Fruit fly (Drosophila melanogaster): ENCODE measurements around the gene CstF50.

Gene CstF50

DNA sequence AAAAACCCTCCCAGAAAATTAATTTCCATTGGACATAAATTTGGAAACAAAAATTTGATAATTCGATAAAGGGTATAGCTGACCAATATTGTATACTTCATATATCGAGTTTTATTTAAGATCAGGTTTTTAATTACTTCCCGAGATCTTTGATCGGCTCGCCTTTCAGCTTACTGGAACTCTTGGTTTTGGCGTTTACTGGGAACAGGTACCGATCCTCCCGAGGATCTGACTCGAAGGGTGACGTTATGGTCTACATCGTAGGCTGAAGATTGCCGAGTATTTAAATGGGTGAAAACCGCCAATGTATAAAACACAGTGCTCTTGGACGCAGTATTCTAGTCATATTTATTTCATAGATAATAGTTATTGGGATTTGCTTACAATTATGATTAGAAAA, 28.5 kb downstream of the CstF50 start, which contains the start of gene CG42693:
CG42693 (minus strand) TSS at position 101 of the 400 bp plus-strand sequence.
- no peak for TF ChIP-seq CG17801 (GFP tag; optimal IDR thresholded peaks at IDR 0.05; ENCODE audit: partially characterized antibody)

DNA sequence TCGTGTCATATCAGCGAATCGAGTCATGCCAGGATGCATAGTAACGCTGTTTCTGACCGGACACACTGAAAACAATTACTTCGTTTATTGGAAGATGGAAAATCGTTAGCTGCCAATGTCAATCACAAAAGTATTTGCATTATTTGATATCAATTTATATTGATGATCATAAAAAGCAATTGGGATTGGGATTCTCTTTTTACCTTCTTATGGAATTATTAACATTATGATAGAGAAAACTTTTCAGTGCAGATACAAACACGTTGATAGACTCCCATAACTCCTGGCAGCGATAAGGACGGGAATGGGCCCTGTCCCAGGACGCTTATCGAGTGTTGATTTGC, 29.9 kb downstream of the CstF50 start:
- TF ChIP-seq CG17801 (GFP tag; optimal IDR thresholded peaks at IDR 0.05; ENCODE audit: partially characterized antibody): no peak

DNA sequence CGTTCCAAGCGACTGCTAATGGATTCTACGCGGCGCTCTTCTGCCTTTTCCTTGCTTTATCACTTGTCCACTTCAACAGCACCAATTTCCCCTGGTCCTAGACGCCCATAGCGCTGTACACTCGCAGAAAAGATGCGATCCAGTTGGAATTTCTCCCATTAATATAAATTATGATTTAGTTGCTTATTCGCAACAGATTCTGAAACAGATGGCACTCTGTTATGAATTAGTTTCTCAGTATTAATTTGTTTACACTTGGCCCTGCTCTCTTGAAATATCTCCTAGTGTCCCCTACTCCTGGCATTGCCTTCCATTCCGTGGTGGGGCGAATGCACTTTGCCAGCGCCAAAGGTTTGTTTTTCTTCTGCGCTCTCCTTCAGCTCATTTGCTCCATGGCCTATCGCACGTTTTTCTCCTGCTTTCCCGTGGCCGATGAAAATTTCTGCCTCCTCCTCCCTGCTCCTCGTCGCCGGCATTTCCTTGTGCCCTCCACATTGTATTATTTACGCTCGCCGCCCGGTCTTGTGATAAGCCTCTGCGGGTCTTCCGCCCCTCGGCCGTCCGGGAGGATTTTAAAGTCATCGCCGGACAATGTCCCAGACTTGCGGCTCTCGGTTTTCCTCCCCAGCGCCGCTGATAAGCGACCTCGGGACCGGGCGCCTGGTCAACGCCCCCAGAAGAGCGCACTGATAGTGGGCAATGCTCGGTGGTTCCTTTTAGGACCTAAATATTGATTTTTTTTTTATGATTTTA, 30.4 kb downstream of the CstF50 start:
- no peak for TF ChIP-seq CG17801 (GFP tag; optimal IDR thresholded peaks at IDR 0.05; ENCODE audit: partially characterized antibody)

DNA sequence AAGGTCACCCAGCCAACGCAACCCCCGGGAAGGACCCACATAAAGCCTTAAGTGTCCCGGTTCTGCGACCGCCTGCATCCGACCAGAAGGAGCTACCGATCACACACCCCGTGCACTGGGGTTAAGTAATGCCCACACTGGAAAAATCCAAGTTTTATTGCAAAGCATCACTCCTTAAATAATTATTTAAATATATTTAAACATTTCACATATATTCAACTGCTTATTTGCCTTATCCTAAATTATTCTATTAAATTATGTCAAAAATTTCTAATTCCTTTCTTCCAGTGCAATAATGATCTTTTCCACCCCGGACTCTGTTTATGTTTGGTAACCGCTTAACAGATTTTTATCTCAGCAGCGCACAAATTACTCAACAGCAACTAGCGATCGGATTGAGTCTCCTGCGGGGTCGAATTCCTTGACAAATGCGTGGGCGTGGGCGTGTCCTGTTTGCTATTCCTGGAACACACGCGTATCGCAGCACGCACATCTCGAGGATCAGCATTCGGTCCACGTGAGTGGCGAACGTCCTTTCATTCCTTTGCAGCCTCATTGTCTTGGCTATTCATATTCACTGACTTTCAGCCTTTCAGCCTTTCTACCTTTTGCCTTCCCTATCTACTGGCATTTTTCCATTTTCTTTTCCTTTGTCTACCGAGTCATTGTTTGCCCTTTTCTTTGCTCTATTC, 32.1 kb downstream of the CstF50 start:
- no peak for TF ChIP-seq CG17801 (GFP tag; optimal IDR thresholded peaks at IDR 0.05; ENCODE audit: partially characterized antibody)

DNA sequence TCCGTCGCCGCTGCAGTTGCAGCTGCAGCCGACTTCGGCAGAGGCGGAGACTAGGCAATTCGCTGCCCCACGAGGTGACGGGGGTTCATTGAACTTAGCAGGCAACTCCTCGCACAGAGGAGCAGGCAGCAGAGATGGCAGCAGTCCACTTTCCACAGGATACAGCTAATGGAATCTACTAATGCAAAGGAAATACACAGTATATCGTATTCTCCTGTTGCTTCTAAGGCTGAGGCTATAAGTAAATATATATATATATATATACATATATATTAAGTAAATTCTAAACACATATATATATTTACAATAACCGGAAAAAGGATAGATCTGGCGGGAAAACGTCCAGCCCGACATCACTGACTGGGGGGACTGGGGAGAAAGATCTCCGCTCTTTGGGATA, 33.4 kb downstream of the CstF50 start:
- no peak for TF ChIP-seq CG17801 (GFP tag; optimal IDR thresholded peaks at IDR 0.05; ENCODE audit: partially characterized antibody)

DNA sequence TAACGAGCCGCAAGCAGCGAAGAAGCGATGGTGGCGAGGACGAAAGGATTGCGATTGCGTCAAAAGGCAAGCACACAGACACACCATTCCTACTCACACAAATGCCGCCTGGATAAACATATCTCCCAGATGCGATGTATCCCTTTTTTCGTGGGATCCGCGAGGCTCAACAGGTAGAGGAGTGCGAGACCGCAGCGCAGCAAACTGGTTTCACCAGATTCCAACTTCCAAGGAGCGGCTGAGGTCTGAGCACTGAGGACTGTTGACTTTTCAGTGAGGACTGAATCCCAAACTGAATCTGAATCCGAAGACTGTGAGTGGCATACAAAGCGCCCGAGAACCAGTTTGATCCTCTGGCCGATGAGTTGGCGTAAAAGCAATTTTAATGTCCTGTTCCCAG, 34.8 kb downstream of the CstF50 start:
- no peak for TF ChIP-seq CG17801 (GFP tag; optimal IDR thresholded peaks at IDR 0.05; ENCODE audit: partially characterized antibody)

- TF ChIP-seq CG17801 (GFP tag; optimal IDR thresholded peaks at IDR 0.05; ENCODE audit: partially characterized antibody): no peak
Observed at dm6 chr3R:31700212-31700611, 36.6 kb downstream of the CstF50 start.

DNA sequence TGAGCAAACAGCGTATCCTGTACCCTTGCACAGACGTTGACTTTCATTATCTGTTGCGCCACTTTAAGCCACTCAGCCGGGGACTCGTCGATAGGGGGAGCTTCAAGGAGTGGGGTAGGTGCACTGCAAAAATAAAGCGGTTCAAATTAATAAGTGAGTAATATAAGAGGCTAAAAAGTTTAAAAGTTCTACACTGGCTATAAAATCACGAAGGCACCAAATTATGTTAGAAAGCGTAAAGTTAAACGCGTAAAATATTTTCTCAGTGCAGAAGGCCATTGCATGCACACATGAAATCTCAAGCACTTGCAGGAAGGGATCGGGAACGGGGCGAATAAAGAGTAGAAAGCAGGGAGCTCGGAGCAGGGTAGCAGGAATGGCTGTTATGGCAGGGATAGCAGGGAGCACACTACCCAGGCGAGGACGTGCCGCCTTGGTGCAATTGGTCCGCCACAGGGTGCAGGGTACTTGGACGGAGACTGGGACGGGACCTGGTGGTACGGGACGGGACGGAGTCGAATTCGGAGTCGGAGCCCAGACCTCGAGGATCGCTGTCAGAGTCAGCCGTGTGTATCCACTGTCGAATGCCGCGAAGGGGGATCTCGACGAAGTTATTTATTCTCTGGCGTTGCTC, 38.5 kb downstream of the CstF50 start:
- TF ChIP-seq CG17801 (GFP tag; optimal IDR thresholded peaks at IDR 0.05; ENCODE audit: partially characterized antibody): no peak

- no peak for TF ChIP-seq CG17801 (GFP tag; optimal IDR thresholded peaks at IDR 0.05; ENCODE audit: partially characterized antibody)
Observed at dm6 chr3R:31697606-31698005, 39.2 kb downstream of the CstF50 start.

DNA sequence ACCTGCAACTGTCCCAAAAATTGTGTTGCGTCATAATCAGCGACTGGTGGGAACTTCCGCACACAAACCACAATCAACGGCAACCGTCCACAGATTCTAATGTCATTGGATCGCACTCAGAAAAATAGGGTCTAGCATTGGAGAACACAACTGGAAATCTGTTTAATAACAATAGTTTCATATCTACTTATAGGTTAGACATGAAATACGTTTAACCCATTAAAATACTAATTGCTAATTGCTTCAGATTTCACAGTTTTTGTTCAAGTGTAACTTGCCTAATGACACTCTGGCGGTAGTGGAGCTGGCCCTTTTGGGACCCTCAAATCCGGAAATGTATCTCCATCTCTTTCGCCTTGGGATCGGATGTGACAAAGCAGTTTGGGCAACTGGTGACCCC, 40.1 kb downstream of the CstF50 start:
- TF ChIP-seq CG17801 (GFP tag; optimal IDR thresholded peaks at IDR 0.05; ENCODE audit: partially characterized antibody): no peak

DNA sequence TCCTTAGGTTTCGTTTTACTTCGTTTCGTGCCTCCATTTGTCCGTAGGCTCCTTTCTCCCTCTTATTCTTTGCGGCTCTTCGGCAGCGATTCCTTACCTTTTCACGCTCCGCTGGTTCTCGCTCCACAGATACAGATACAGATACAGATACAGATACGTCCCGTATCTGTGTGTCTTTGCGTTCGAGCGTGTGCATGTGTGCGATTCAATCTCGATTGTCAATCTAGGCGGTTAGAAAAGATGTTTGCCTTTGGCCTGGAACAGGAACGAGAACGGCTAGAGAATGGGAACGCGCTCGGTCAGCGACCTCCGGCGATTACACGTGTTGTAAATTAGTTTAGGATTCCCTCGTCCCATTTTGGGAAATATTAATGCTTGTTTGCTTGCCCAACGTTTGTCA, 46.3 kb downstream of the CstF50 start:
- TF ChIP-seq CG17801 (GFP tag; optimal IDR thresholded peaks at IDR 0.05; ENCODE audit: partially characterized antibody): no peak

dm6 chr3R:31689727-31690126, 47.0 kb downstream of the CstF50 start:
- TF ChIP-seq CG17801 (GFP tag; optimal IDR thresholded peaks at IDR 0.05; ENCODE audit: partially characterized antibody): no peak

DNA sequence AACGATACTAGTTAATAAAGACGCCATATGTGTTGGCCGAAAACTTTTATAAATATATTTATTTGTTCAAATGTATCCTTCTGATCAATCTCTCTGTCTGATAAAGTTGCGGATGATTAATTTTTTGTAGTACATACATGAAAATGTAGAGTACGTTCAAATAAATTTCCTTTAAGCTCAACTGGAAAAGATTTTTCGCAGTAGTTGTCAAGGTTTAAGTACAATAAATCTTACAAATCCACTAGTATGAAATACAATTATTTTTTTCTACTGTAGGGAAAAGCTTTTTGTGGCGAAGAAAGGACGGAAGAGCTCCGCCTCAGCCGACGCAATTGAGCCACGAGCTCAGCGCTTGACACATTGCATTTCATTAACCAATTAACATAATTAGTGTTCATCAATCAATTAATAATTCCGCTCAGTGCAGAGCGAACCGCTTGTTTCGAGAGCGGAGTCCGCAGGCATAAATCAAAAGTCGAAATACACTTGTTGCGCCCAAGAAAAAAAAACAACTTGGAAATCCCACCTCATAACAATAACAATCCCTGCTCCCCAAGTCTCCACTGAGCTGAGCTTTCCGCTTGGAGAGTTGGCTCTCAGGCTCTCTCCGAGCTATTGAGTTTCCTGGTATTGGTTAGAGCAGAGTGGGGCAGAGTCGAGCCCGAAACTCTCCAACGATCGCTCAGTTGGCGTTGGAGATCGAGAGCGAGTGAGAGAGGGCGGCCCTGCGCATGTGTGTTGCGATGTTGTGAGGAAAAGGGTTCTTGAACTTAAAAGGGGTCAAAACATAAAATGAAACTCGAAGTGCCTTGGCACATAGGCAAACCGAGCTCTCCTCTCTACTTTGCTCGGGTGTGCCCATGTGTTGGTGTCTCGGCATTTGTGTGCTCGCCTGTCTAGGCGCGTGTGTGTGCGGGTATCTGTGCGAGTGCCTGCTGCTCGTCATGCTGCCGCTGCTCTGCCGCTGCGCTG, 47.8 kb downstream of the CstF50 start:
- TF ChIP-seq CG17801 (GFP tag; optimal IDR thresholded peaks at IDR 0.05; ENCODE audit: partially characterized antibody): no peak

dm6 chr3R:31687782-31688181, 49.0 kb downstream of the CstF50 start:
- TF ChIP-seq CG17801 (GFP tag; optimal IDR thresholded peaks at IDR 0.05; ENCODE audit: partially characterized antibody): no peak
